Worm (Caenorhabditis elegans) whole organism, young adult: ENCODE measurements around the gene sdz-15.

Experiments
- B0261.1 ChIP-seq: sonication (generic microtip); optimal IDR thresholded peaks from 2 replicates; lab custom pipeline; 2016; ENCODE audit warnings: mild to moderate bottlenecking, missing genetic modification characterization, moderate library complexity, missing compliant biosample characterization
- C06A6.2 ChIP-seq: fragments of 200-800 bp; sonication (Bioruptor generic); conservative IDR thresholded peaks from 2 replicates; pipeline ENCODE4 v1.3.6; 2022; ENCODE audit warnings: missing genetic modification characterization, missing compliant biosample characterization
- F10E7.11 ChIP-seq: sonication (generic microtip); optimal IDR thresholded peaks from 2 replicates; lab custom pipeline; 2017; ENCODE audit warnings: mild to moderate bottlenecking, missing genetic modification characterization, moderate library complexity, missing compliant biosample characterization
- F23B12.7 ChIP-seq: sonication (generic microtip); optimal IDR thresholded peaks from 2 replicates; lab custom pipeline; 2017; ENCODE audit warnings: missing genetic modification characterization, mild to moderate bottlenecking, missing compliant biosample characterization, antibody characterized with exemption, moderate library complexity; ENCODE audit not compliant: insufficient read depth
- F39B2.1 ChIP-seq: fragments of 200-800 bp; sonication (Bioruptor generic); IDR thresholded peaks from 2 replicates; pipeline ENCODE4 v1.3.6; 2022; ENCODE audit warnings: missing genetic modification reagents, missing genetic modification characterization, missing compliant biosample characterization
- F49E8.2 ChIP-seq: sonication (generic microtip); optimal IDR thresholded peaks from 3 replicates; lab custom pipeline; 2017; ENCODE audit warnings: missing genetic modification characterization, mild to moderate bottlenecking, missing compliant biosample characterization, antibody characterized with exemption, moderate library complexity; ENCODE audit not compliant: insufficient read depth
- F52B5.7 ChIP-seq: sonication (generic microtip); optimal IDR thresholded peaks from 2 replicates; lab custom pipeline; 2016; ENCODE audit warnings: mild to moderate bottlenecking, missing genetic modification characterization, missing compliant biosample characterization
- Y53G8AR.9 ChIP-seq: fragments of 200-800 bp; sonication (Bioruptor generic); conservative IDR thresholded peaks from 2 replicates; pipeline ENCODE4 v1.3.6; 2022; ENCODE audit warnings: missing genetic modification reagents, missing genetic modification characterization, missing compliant biosample characterization
- Y56A3A.18 ChIP-seq: fragments of 200-800 bp; sonication (Bioruptor generic); IDR thresholded peaks from 2 replicates; pipeline ENCODE4 v1.3.6; 2022; ENCODE audit warnings: missing genetic modification reagents, missing genetic modification characterization, missing compliant biosample characterization
- ama-1 ChIP-seq, 3 experiments: fragments of 150-350 bp in 1 of 3; sonication (generic microtip) in 2 of 3; optimal IDR thresholded peaks; 2 replicates each; lab custom pipeline; 2014 to 2018; ENCODE audit warnings: missing biosample characterization in 2 of 3, missing genetic modification characterization in 2 of 3, missing genetic modification reagents in 2 of 3
- aptf-2 ChIP-seq: fragments of 200-800 bp; sonication (Bioruptor generic); conservative IDR thresholded peaks from 2 replicates; pipeline ENCODE4 v1.3.6; 2022; ENCODE audit warnings: missing genetic modification reagents, missing genetic modification characterization, missing compliant biosample characterization
- aptf-3 ChIP-seq: fragments of 200-800 bp; sonication (Bioruptor generic); IDR thresholded peaks from 2 replicates; pipeline ENCODE4 v1.3.6; 2022; ENCODE audit warnings: missing genetic modification characterization, missing compliant biosample characterization
- attf-3 ChIP-seq: fragments of 200-800 bp; sonication (Bioruptor generic); conservative IDR thresholded peaks from 2 replicates; pipeline ENCODE4 v1.3.6; 2022; ENCODE audit warnings: missing genetic modification reagents, missing genetic modification characterization, missing compliant biosample characterization
- cebp-1 ChIP-seq, 2 experiments: fragments of 200-800 bp in 1 of 2; sonication (Bioruptor generic) in 1 of 2; sonication (generic microtip) in 1 of 2; IDR thresholded peaks in 1 of 2; optimal IDR thresholded peaks in 1 of 2; 2 replicates each; pipeline versions ENCODE4 v1.3.6 to Lab custom; 2017 to 2022; ENCODE audit warnings: missing compliant biosample characterization in 2 of 2, missing genetic modification characterization in 2 of 2, mild to moderate bottlenecking in 1 of 2, missing genetic modification reagents in 1 of 2, moderate library complexity in 1 of 2
- ceh-58 ChIP-seq: fragments of 200-800 bp; sonication (Bioruptor generic); IDR thresholded peaks from 2 replicates; pipeline ENCODE4 v1.3.6; 2022; ENCODE audit warnings: missing genetic modification characterization, missing compliant biosample characterization
- chd-7 ChIP-seq: sonication (generic microtip); optimal IDR thresholded peaks from 2 replicates; lab custom pipeline; 2016; ENCODE audit warnings: mild to moderate bottlenecking, missing genetic modification characterization, moderate library complexity, missing compliant biosample characterization
- dox-1 ChIP-seq: fragments of 200-800 bp; sonication (Bioruptor generic); IDR thresholded peaks from 2 replicates; pipeline ENCODE4 v1.3.6; 2022; ENCODE audit warnings: missing genetic modification reagents, missing genetic modification characterization, missing compliant biosample characterization
- dpff-1 ChIP-seq: sonication (generic microtip); optimal IDR thresholded peaks from 2 replicates; lab custom pipeline; 2017; ENCODE audit warnings: mild to moderate bottlenecking, missing genetic modification characterization, missing compliant biosample characterization
- dpl-1 ChIP-seq: fragments of 150-350 bp; optimal IDR thresholded peaks from 2 replicates; lab custom pipeline; 2014; ENCODE audit warnings: missing biosample characterization, missing genetic modification reagents, missing genetic modification characterization
- egl-44 ChIP-seq: fragments of 200-800 bp; sonication (Bioruptor generic); IDR thresholded peaks from 2 replicates; pipeline ENCODE4 v1.3.6; 2022; ENCODE audit warnings: missing genetic modification reagents, missing genetic modification characterization, missing compliant biosample characterization
- him-1 ChIP-seq: sonication (generic microtip); optimal IDR thresholded peaks from 2 replicates; lab custom pipeline; 2016; ENCODE audit warnings: missing genotype, missing genetic modification reagents, missing genetic modification characterization, missing compliant biosample characterization
- hlh-26 ChIP-seq: fragments of 200-800 bp; sonication (Bioruptor generic); conservative IDR thresholded peaks from 2 replicates; pipeline ENCODE4 v1.3.6; 2022; ENCODE audit warnings: missing genetic modification reagents, missing genetic modification characterization, missing compliant biosample characterization
- hrde-1 ChIP-seq: sonication (generic microtip); optimal IDR thresholded peaks from 2 replicates; lab custom pipeline; 2016; ENCODE audit warnings: missing genetic modification characterization, mild to moderate bottlenecking, missing compliant biosample characterization, moderate library complexity, missing genotype, missing genetic modification reagents, borderline replicate concordance
- hsf-1 ChIP-seq: fragments of 200-800 bp; sonication (Bioruptor generic); IDR thresholded peaks from 2 replicates; pipeline ENCODE4 v1.3.6; 2022; ENCODE audit warnings: missing genetic modification reagents, missing genetic modification characterization, missing compliant biosample characterization
- lin-35 ChIP-seq, 3 experiments: fragments of 150-350 bp in 2 of 3; sonication (generic microtip) in 1 of 3; optimal IDR thresholded peaks; 2 replicates each; lab custom pipeline; 2014 to 2018; ENCODE audit warnings: missing biosample characterization in 3 of 3, missing genetic modification characterization in 3 of 3, missing genetic modification reagents in 3 of 3
- lsl-1 ChIP-seq: fragments of 200-800 bp; sonication (Bioruptor generic); optimal IDR thresholded peaks from 2 replicates; lab custom pipeline; 2018; ENCODE audit warnings: mild to moderate bottlenecking, missing genetic modification characterization, moderate library complexity, missing compliant biosample characterization
- madf-6 ChIP-seq: fragments of 200-800 bp; sonication (Bioruptor generic); IDR thresholded peaks from 2 replicates; pipeline ENCODE4 v1.3.6; 2022; ENCODE audit warnings: missing genetic modification reagents, missing genetic modification characterization, missing compliant biosample characterization
- mxl-1 ChIP-seq: sonication (generic microtip); optimal IDR thresholded peaks from 2 replicates; lab custom pipeline; 2016; ENCODE audit warnings: missing genetic modification characterization, missing compliant biosample characterization
- nfya-2 ChIP-seq: fragments of 200-800 bp; sonication (Bioruptor generic); IDR thresholded peaks from 2 replicates; pipeline ENCODE4 v1.3.6; 2022; ENCODE audit warnings: missing genetic modification reagents, missing genetic modification characterization, missing compliant biosample characterization
- nfyb-1 ChIP-seq: fragments of 200-800 bp; sonication (Bioruptor generic); IDR thresholded peaks from 2 replicates; pipeline ENCODE4 v1.3.6; 2022; ENCODE audit warnings: missing genetic modification reagents, missing genetic modification characterization, missing compliant biosample characterization
- nhr-179 ChIP-seq: sonication (generic microtip); optimal IDR thresholded peaks from 2 replicates; lab custom pipeline; 2016; ENCODE audit warnings: mild to moderate bottlenecking, missing genetic modification characterization, missing compliant biosample characterization
- nhr-90 ChIP-seq: sonication (generic microtip); optimal IDR thresholded peaks from 2 replicates; lab custom pipeline; 2016; ENCODE audit warnings: missing genotype, mild to moderate bottlenecking, missing genetic modification characterization, missing compliant biosample characterization
- repo-1 ChIP-seq: sonication (generic microtip); optimal IDR thresholded peaks from 2 replicates; lab custom pipeline; 2017; ENCODE audit warnings: mild to moderate bottlenecking, missing genetic modification characterization, missing compliant biosample characterization
- sdz-38 ChIP-seq: sonication (generic microtip); optimal IDR thresholded peaks from 2 replicates; lab custom pipeline; 2016; ENCODE audit warnings: missing genotype, missing genetic modification characterization, missing compliant biosample characterization
- snpc-1.1 ChIP-seq: sonication (generic microtip); optimal IDR thresholded peaks from 2 replicates; lab custom pipeline; 2017; ENCODE audit warnings: missing genetic modification characterization, mild to moderate bottlenecking, missing compliant biosample characterization, antibody characterized with exemption, moderate library complexity, missing genotype, missing genetic modification reagents; ENCODE audit not compliant: insufficient read depth
- snpc-3.4 ChIP-seq: sonication (generic microtip); optimal IDR thresholded peaks from 2 replicates; lab custom pipeline; 2017; ENCODE audit warnings: missing genetic modification characterization, mild to moderate bottlenecking, missing compliant biosample characterization, antibody characterized with exemption, moderate library complexity, missing genotype, missing genetic modification reagents
- tbp1 ChIP-seq: fragments of 200-800 bp; sonication (Bioruptor generic); optimal IDR thresholded peaks from 2 replicates; lab custom pipeline; 2018; ENCODE audit warnings: mild to moderate bottlenecking, missing genetic modification characterization, missing compliant biosample characterization
- unc-62 ChIP-seq: fragments of 150-350 bp; optimal IDR thresholded peaks from 2 replicates; lab custom pipeline; 2014; ENCODE audit warnings: missing biosample characterization, missing genetic modification reagents, missing genetic modification characterization
- zim-3 ChIP-seq: sonication (generic microtip); optimal IDR thresholded peaks from 2 replicates; lab custom pipeline; 2017; ENCODE audit warnings: mild to moderate bottlenecking, missing genetic modification characterization, moderate library complexity, missing compliant biosample characterization
- ztf-26 ChIP-seq: sonication (generic microtip); optimal IDR thresholded peaks from 2 replicates; lab custom pipeline; 2017; ENCODE audit warnings: missing genetic modification characterization, missing compliant biosample characterization
- ztf-3 ChIP-seq: fragments of 200-800 bp; sonication (Bioruptor generic); optimal IDR thresholded peaks from 2 replicates; lab custom pipeline; 2018; ENCODE audit warnings: mild to moderate bottlenecking, missing genetic modification characterization, missing compliant biosample characterization
- ztf-6 ChIP-seq: fragments of 200-800 bp; sonication (Bioruptor generic); IDR thresholded peaks from 2 replicates; pipeline ENCODE4 v1.3.6; 2022; ENCODE audit warnings: missing genetic modification reagents, missing genetic modification characterization, missing compliant biosample characterization

Gene sdz-15

DNA sequence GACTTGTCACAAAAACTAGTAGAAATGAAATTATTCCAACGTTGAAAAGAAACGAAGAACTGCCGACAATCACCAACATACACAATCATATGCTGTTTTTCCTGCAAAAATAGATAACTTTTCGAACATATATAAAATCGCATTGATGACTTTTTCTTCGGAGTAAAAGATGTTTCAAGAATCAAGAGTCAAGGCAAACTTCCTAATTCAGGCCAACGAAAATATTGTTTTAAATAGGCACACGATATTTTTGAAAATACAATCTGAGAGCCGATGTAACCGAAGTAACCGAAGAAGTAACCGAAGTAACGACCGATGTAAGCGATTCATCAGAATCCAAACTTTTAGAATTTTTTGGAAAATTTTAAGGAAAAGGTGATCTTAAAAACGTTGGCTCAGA lies 21.7 kb downstream of the sdz-15 start, which contains the start of gene C09E7.10:
Gene C09E7.10 (minus strand): TSS at position 101 of the 400 bp plus-strand sequence.
- no peak for TF ChIP-seq aptf-3 (GFP tag; lab: Robert Waterston, UW)
- TF ChIP-seq lsl-1 (GFP tag; lab: Kevin White, UChicago), result no peak
- no peak for TF ChIP-seq C06A6.2 (GFP tag; lab: Robert Waterston, UW)
- TF ChIP-seq dox-1, result no peak
- TF ChIP-seq ztf-6 (GFP tag; lab: Robert Waterston, UW), result no peak
- no peak for TF ChIP-seq mxl-1 (tag; lab: Kevin White, UChicago)
- no peak for TF ChIP-seq Y53G8AR.9 (GFP tag; lab: Robert Waterston, UW)
- no peak for TF ChIP-seq repo-1
- no peak for TF ChIP-seq lin-35 (GFP tag; optimal IDR thresholded peaks at IDR 0.05; lab: Kevin White, UChicago)
- no peak for TF ChIP-seq him-1
- TF ChIP-seq tbp1 (GFP tag; lab: Kevin White, UChicago), result no peak
- no peak for TF ChIP-seq dpl-1 (GFP tag; lab: Kevin White, UChicago)
- no peak for TF ChIP-seq snpc-1.1 (tag; lab: Kevin White, UChicago)
- no peak for TF ChIP-seq unc-62 (GFP tag; lab: Kevin White, UChicago)
- no peak for TF ChIP-seq ama-1 (optimal IDR thresholded peaks at IDR 0.05; lab: Kevin White, UChicago)
- TF ChIP-seq ama-1 (GFP tag; optimal IDR thresholded peaks at IDR 0.05; lab: Kevin White, UChicago), result no peak
- no peak for TF ChIP-seq hrde-1 (tag; lab: Kevin White, UChicago)
- TF ChIP-seq ceh-58 (GFP tag; lab: Robert Waterston, UW), result no peak

DNA sequence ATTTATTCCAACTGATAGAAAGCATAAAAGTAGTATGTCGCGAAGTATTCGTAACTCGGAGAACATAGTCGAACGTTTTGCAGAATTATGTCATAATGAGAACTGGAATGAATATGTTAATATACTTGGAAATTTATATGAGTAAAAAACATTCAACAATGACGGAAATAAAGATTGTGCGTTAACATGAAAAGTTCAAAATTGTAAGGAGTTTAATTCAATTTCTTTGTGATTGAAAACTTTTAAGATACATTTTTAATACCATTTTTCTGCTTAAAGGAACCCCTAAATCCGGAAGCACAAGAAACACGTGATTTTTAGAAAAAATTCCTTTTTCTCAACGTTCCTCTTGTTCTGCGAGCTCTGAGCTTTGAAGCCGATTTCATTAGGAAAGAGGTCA lies 27.3 kb downstream of the sdz-15 start, which contains the start of gene oig-1:
Gene oig-1 (minus strand): TSS at position 101 of the 400 bp plus-strand sequence.
- TF ChIP-seq C06A6.2 (GFP tag; lab: Robert Waterston, UW) (no peak), cebp-1 (GFP tag; IDR thresholded peaks at IDR 0.05; lab: Robert Waterston, UW) (no peak), cebp-1 (tag; optimal IDR thresholded peaks at IDR 0.05; lab: Kevin White, UChicago) (no peak), ztf-26 (tag; lab: Kevin White, UChicago) (no peak), nfya-2 (no peak), Y56A3A.18 (GFP tag; lab: Robert Waterston, UW) (no peak), B0261.1 (tag; lab: Kevin White, UChicago) (no peak), attf-3 (no peak), Y53G8AR.9 (GFP tag; lab: Robert Waterston, UW) (no peak), madf-6 (no peak), dpff-1 (no peak), sdz-38 (tag; lab: Kevin White, UChicago) (no peak), snpc-3.4 (tag; lab: Kevin White, UChicago) (no peak)
- TF ChIP-seq, all 124 proteins: peak for 0

DNA sequence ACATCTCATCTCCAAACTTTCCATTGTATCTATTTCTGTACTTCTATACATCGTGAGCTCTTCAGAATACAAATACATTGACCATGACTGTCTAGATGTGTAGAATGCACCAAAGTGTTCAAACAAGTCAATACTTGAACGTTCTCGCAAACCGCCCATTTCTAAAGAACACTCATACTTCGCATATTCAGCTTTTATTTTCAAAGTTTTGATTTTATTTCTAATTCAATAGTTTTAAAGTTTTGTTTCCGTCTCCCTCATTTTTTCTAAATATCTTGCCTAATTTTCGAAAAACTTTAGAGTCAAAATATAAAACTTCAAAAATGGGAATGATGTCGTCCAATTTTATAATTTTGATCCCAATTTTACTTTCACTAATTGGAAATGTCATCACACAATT lies 29.6 kb downstream of the sdz-15 start, which contains the start of gene pqn-10:
Gene pqn-10 (plus strand): TSS at position 301 of the 400 bp plus-strand sequence.
- TF ChIP-seq lsl-1 (GFP tag; lab: Kevin White, UChicago) (no peak), aptf-3 (GFP tag; lab: Robert Waterston, UW) (no peak), nfyb-1 (GFP tag; lab: Robert Waterston, UW) (no peak), zim-3 (tag; lab: Kevin White, UChicago) (no peak), nhr-90 (no peak), hsf-1 (no peak), chd-7 (tag; lab: Kevin White, UChicago) (no peak), aptf-2 (no peak), F23B12.7 (tag; lab: Kevin White, UChicago) (no peak), hlh-26 (GFP tag; lab: Robert Waterston, UW) (no peak), nhr-179 (tag; lab: Kevin White, UChicago) (no peak), ceh-58 (GFP tag; lab: Robert Waterston, UW) (no peak), lin-35 (GFP tag; optimal IDR thresholded peaks at IDR 0.05; lab: Kevin White, UChicago) (no peak), F52B5.7 (tag; lab: Kevin White, UChicago) (no peak), F10E7.11 (tag; lab: Kevin White, UChicago) (no peak), madf-6 (no peak), F39B2.1 (GFP tag; lab: Robert Waterston, UW) (no peak), ztf-3 (no peak), egl-44 (GFP tag; lab: Robert Waterston, UW) (no peak), F49E8.2 (tag; lab: Kevin White, UChicago) (no peak)
